Fruit fly (Drosophila melanogaster) whole organism, embryonic: Measurements from ENCODE around the gene Iris.

Experiments used
- ATbp ChIP-seq: fragments of 200-800 bp; sonication (Bioruptor generic); optimal IDR thresholded peaks from 2 replicates; lab custom pipeline; 2017; ENCODE audit warnings: missing biosample characterization, mild to moderate bottlenecking, missing genetic modification characterization, missing genetic modification reagents
- Adf1 ChIP-seq: fragments of 200-800 bp; sonication (Bioruptor generic); IDR thresholded peaks from 2 replicates; pipeline ENCODE4 v1.3.6; 2022; ENCODE audit warnings: missing biosample characterization, missing genetic modification characterization
- Antp ChIP-seq: fragments of 200-800 bp; sonication (Bioruptor generic); optimal IDR thresholded peaks from 3 replicates; lab custom pipeline; 2016; ENCODE audit warnings: missing biosample characterization, missing genetic modification characterization
- Awh ChIP-seq: fragments of 200-800 bp; sonication (Bioruptor generic); IDR thresholded peaks from 2 replicates; pipeline ENCODE4, ENCODE4 v1.3.6; 2022; ENCODE audit warnings: missing biosample characterization, missing genetic modification characterization
- Blimp-1 ChIP-seq: fragments of 200-800 bp; sonication (Bioruptor generic); optimal IDR thresholded peaks from 3 replicates; lab custom pipeline; 2018; ENCODE audit warnings: missing biosample characterization, missing genetic modification characterization, mild to moderate bottlenecking, moderate library complexity, missing genetic modification reagents
- Bteb2 ChIP-seq: fragments of 200-800 bp; sonication (Bioruptor generic); optimal IDR thresholded peaks from 2 replicates; lab custom pipeline; 2016; ENCODE audit warnings: missing biosample characterization, missing genetic modification characterization
- CG11085 ChIP-seq: fragments of 200-800 bp; sonication (Bioruptor generic); IDR thresholded peaks from 2 replicates; pipeline ENCODE4 v1.3.6; 2022; ENCODE audit warnings: missing biosample characterization, missing genetic modification characterization
- CG11560 ChIP-seq: fragments of 200-800 bp; sonication (Bioruptor generic); IDR thresholded peaks from 3 replicates; pipeline ENCODE4 v1.3.6; 2022; ENCODE audit warnings: missing biosample characterization, missing genetic modification characterization
- CG12071 ChIP-seq: fragments of 200-800 bp; sonication (Bioruptor generic); optimal IDR thresholded peaks from 3 replicates; lab custom pipeline; 2018; ENCODE audit warnings: missing biosample characterization, mild to moderate bottlenecking, missing genetic modification characterization
- CG12155 ChIP-seq: fragments of 200-800 bp; sonication (Bioruptor generic); optimal IDR thresholded peaks from 3 replicates; lab custom pipeline; 2016; ENCODE audit warnings: missing biosample characterization, missing genetic modification characterization
- CG13287 ChIP-seq: fragments of 200-800 bp; sonication (Bioruptor generic); IDR thresholded peaks from 2 replicates; pipeline ENCODE4 v1.3.6; 2022; ENCODE audit warnings: missing biosample characterization, missing genetic modification characterization; ENCODE audit not compliant: partially characterized antibody
- CG14050 ChIP-seq: fragments of 200-800 bp; sonication (Bioruptor generic); IDR thresholded peaks from 3 replicates; pipeline ENCODE4 v1.3.6; 2022; ENCODE audit warnings: missing biosample characterization, missing genetic modification characterization
- CG15269 ChIP-seq: fragments of 200-800 bp; sonication (Bioruptor generic); optimal IDR thresholded peaks from 2 replicates; lab custom pipeline; 2018; ENCODE audit warnings: missing biosample characterization, mild to moderate bottlenecking, missing genetic modification characterization, moderate library complexity
- CG15514 ChIP-seq: fragments of 200-800 bp; sonication (Bioruptor generic); optimal IDR thresholded peaks from 3 replicates; lab custom pipeline; 2017; ENCODE audit warnings: missing biosample characterization, missing genetic modification characterization, mild to moderate bottlenecking, moderate library complexity, missing genetic modification reagents
- CG17385 ChIP-seq: fragments of 200-800 bp; sonication (Bioruptor generic); optimal IDR thresholded peaks from 3 replicates; lab custom pipeline; 2018; ENCODE audit warnings: missing biosample characterization, mild to moderate bottlenecking, missing genetic modification characterization
- CG32772 ChIP-seq: fragments of 200-800 bp; sonication (Bioruptor generic); IDR thresholded peaks from 2 replicates; pipeline ENCODE4 v1.3.6; 2022; ENCODE audit warnings: missing biosample characterization, missing genetic modification characterization
- CG43689 ChIP-seq: fragments of 200-800 bp; sonication (Bioruptor generic); IDR thresholded peaks from 2 replicates; pipeline ENCODE4 v1.3.6; 2022; ENCODE audit warnings: missing biosample characterization, missing genetic modification characterization
- CG4424 ChIP-seq: fragments of 200-800 bp; sonication (Bioruptor generic); optimal IDR thresholded peaks from 3 replicates; lab custom pipeline; 2016; ENCODE audit warnings: missing biosample characterization, missing genetic modification characterization
- CG4730 ChIP-seq: fragments of 200-800 bp; sonication (Bioruptor generic); IDR thresholded peaks from 2 replicates; pipeline ENCODE4 v1.3.6; 2022; ENCODE audit warnings: missing biosample characterization, missing genetic modification characterization
- CG6175 ChIP-seq: fragments of 200-800 bp; sonication (Bioruptor generic); IDR thresholded peaks from 3 replicates; pipeline ENCODE4 v1.3.6; 2022; ENCODE audit warnings: missing biosample characterization, missing genetic modification characterization
- CG6254 ChIP-seq: fragments of 200-800 bp; sonication (Bioruptor generic); optimal IDR thresholded peaks from 3 replicates; lab custom pipeline; 2017; ENCODE audit warnings: mild to moderate bottlenecking, missing biosample characterization, missing genetic modification reagents, missing genetic modification characterization
- CG9876 ChIP-seq: fragments of 200-800 bp; sonication (Bioruptor generic); optimal IDR thresholded peaks from 2 replicates; lab custom pipeline; 2016; ENCODE audit warnings: missing biosample characterization, missing genetic modification characterization
- CG9932 ChIP-seq: fragments of 200-800 bp; sonication (Bioruptor generic); IDR thresholded peaks from 2 replicates; pipeline ENCODE4 v1.3.6; 2022; ENCODE audit warnings: missing biosample characterization, missing genetic modification characterization
- Doc3 ChIP-seq: fragments of 200-800 bp; sonication (Bioruptor generic); IDR thresholded peaks from 3 replicates; pipeline ENCODE4 v1.3.6; 2022; ENCODE audit warnings: missing biosample characterization, missing genetic modification characterization; ENCODE audit not compliant: partially characterized antibody
- Ets65A ChIP-seq: fragments of 200-800 bp; sonication (Bioruptor generic); peaks from one replicate; lab custom pipeline; 2016; ENCODE audit warnings: missing biosample characterization, missing genetic modification characterization
- Fer1 ChIP-seq: fragments of 200-800 bp; sonication (Bioruptor generic); optimal IDR thresholded peaks from 2 replicates; lab custom pipeline; 2017; ENCODE audit warnings: missing biosample characterization, mild to moderate bottlenecking, missing genetic modification characterization
- HmgZ ChIP-seq: fragments of 200-800 bp; sonication (Bioruptor generic); optimal IDR thresholded peaks from 2 replicates; lab custom pipeline; 2018; ENCODE audit warnings: missing biosample characterization, mild to moderate bottlenecking, missing genetic modification characterization
- Hr39 ChIP-seq: fragments of >200 bp; optimal IDR thresholded peaks from 2 replicates; lab custom pipeline; 2017
- Hr78 ChIP-seq, 2 experiments: fragments of 200-800 bp in 1 of 2; fragments of >200 bp in 1 of 2; sonication (Bioruptor generic) in 1 of 2; optimal IDR thresholded peaks; 2 replicates each; lab custom pipeline; 2017 to 2019; ENCODE audit warnings: missing biosample characterization in 2 of 2, missing genetic modification characterization in 2 of 2, mild to moderate bottlenecking in 1 of 2, moderate library complexity in 1 of 2
- Jarid2 ChIP-seq: fragments of 200-800 bp; sonication (Bioruptor generic); optimal IDR thresholded peaks from 3 replicates; lab custom pipeline; 2017; ENCODE audit warnings: mild to moderate bottlenecking, missing biosample characterization, missing genetic modification reagents, missing genetic modification characterization
- NFAT ChIP-seq: fragments of 200-800 bp; sonication (Bioruptor generic); IDR thresholded peaks from 2 replicates; pipeline ENCODE4 v1.3.6; 2022; ENCODE audit warnings: missing biosample characterization, missing genetic modification characterization
- Ravus ChIP-seq: fragments of 200-800 bp; sonication (Bioruptor generic); IDR thresholded peaks from 2 replicates; pipeline ENCODE4 v1.3.6; 2022; ENCODE audit warnings: missing biosample characterization, missing genetic modification characterization
- Rfx ChIP-seq: fragments of 200-800 bp; sonication (Bioruptor generic); IDR thresholded peaks from 2 replicates; pipeline ENCODE4 v1.3.6; 2022; ENCODE audit warnings: missing biosample characterization, missing genetic modification characterization
- Side ChIP-seq: fragments of 200-800 bp; sonication (Bioruptor generic); optimal IDR thresholded peaks from 2 replicates; lab custom pipeline; 2016; ENCODE audit warnings: missing biosample characterization, missing genetic modification characterization
- Spps ChIP-seq: fragments of 200-800 bp; sonication (Bioruptor generic); optimal IDR thresholded peaks from 2 replicates; lab custom pipeline; 2018; ENCODE audit warnings: missing biosample characterization, mild to moderate bottlenecking, missing genetic modification characterization
- chinmo ChIP-seq: fragments of 200-800 bp; sonication (Bioruptor generic); IDR thresholded peaks from 4 replicates; pipeline ENCODE4 v1.3.6; 2022; ENCODE audit warnings: missing biosample characterization, missing genetic modification characterization; ENCODE audit not compliant: partially characterized antibody
- fd64A ChIP-seq: fragments of 200-800 bp; sonication (Bioruptor generic); optimal IDR thresholded peaks from 3 replicates; lab custom pipeline; 2018; ENCODE audit warnings: missing biosample characterization, mild to moderate bottlenecking, missing genetic modification characterization
- ind ChIP-seq: fragments of 200-800 bp; sonication (Bioruptor generic); optimal IDR thresholded peaks from 3 replicates; lab custom pipeline; 2016; ENCODE audit warnings: missing biosample characterization, missing genetic modification characterization
- lmd ChIP-seq: fragments of 200-800 bp; sonication (Bioruptor generic); IDR thresholded peaks from 2 replicates; pipeline ENCODE4 v1.3.6; 2022; ENCODE audit warnings: missing biosample characterization, missing genetic modification characterization
- lov ChIP-seq, 2 experiments: fragments of 200-800 bp in 1 of 2; fragments of >200 bp in 1 of 2; sonication (Bioruptor generic) in 1 of 2; IDR thresholded peaks in 1 of 2; optimal IDR thresholded peaks in 1 of 2; 2 replicates in 1 of 2; 3 replicates in 1 of 2; pipeline versions ENCODE4 v1.3.6 to Lab custom; 2017 to 2022; ENCODE audit warnings: missing biosample characterization in 1 of 2, missing genetic modification characterization in 1 of 2
- mld ChIP-seq: fragments of 200-800 bp; sonication (Bioruptor generic); IDR thresholded peaks from 3 replicates; pipeline ENCODE4 v1.3.6; 2022; ENCODE audit warnings: missing biosample characterization, missing genetic modification characterization; ENCODE audit not compliant: partially characterized antibody
- pita ChIP-seq: fragments of 200-800 bp; sonication (Bioruptor generic); optimal IDR thresholded peaks from 2 replicates; lab custom pipeline; 2017; ENCODE audit warnings: missing biosample characterization, mild to moderate bottlenecking, missing genetic modification characterization
- repo ChIP-seq: fragments of 200-800 bp; sonication (Bioruptor generic); optimal IDR thresholded peaks from 2 replicates; lab custom pipeline; 2016; ENCODE audit warnings: missing biosample characterization, missing genetic modification characterization
- run ChIP-seq: fragments of 200-800 bp; sonication (Bioruptor generic); optimal IDR thresholded peaks from 3 replicates; lab custom pipeline; 2018; ENCODE audit warnings: missing biosample characterization, mild to moderate bottlenecking, missing genetic modification characterization
- schlank ChIP-seq: fragments of 200-800 bp; sonication (Bioruptor generic); optimal IDR thresholded peaks from 2 replicates; lab custom pipeline; 2018; ENCODE audit warnings: missing biosample characterization, mild to moderate bottlenecking, missing genetic modification characterization
- seq ChIP-seq: fragments of 200-800 bp; sonication (Bioruptor generic); IDR thresholded peaks from 2 replicates; pipeline ENCODE4 v1.3.6; 2022; ENCODE audit warnings: missing biosample characterization, missing genetic modification characterization
- sim ChIP-seq: fragments of 200-800 bp; sonication (Bioruptor generic); IDR thresholded peaks from 2 replicates; pipeline ENCODE4 v1.3.6; 2022; ENCODE audit warnings: missing biosample characterization, missing genetic modification characterization
- sisA ChIP-seq: fragments of 200-800 bp; sonication (Bioruptor generic); IDR thresholded peaks from 2 replicates; pipeline ENCODE4 v1.3.6; 2022; ENCODE audit warnings: missing biosample characterization, missing genetic modification characterization
- tap ChIP-seq: fragments of 200-800 bp; optimal IDR thresholded peaks from 3 replicates; lab custom pipeline; 2019; ENCODE audit warnings: missing biosample characterization, mild to moderate bottlenecking, missing genetic modification characterization, moderate library complexity
- trh ChIP-seq: fragments of 200-800 bp; sonication (Bioruptor generic); optimal IDR thresholded peaks from 2 replicates; lab custom pipeline; 2016; ENCODE audit warnings: missing biosample characterization, missing genetic modification characterization
- z ChIP-seq: fragments of 200-800 bp; sonication (Bioruptor generic); IDR thresholded peaks from 3 replicates; pipeline ENCODE4 v1.3.6; 2022; ENCODE audit warnings: missing biosample characterization, missing genetic modification characterization
- zen2 ChIP-seq: fragments of 200-800 bp; sonication (Bioruptor generic); IDR thresholded peaks from 3 replicates; pipeline ENCODE4 v1.3.6; 2022; ENCODE audit warnings: missing biosample characterization, missing genetic modification characterization; ENCODE audit not compliant: partially characterized antibody

Gene Iris

dm6 chr2L:1082668-1083067, 51.2 kb downstream of the Iris start:
- TF ChIP-seq Doc3 (GFP tag; lab: Robert Waterston, UW) (0 out of 3 replicates have a peak, but pooled peaks have one; percentile 10), zen2 (GFP tag; lab: Robert Waterston, UW) (no peak), chinmo (GFP tag; lab: Robert Waterston, UW) (0 out of 4 replicates have a peak, but pooled peaks have one; percentile 62), Awh (GFP tag; lab: Robert Waterston, UW) (no peak), Bteb2 (GFP tag; lab: Kevin White, UChicago) (no peak), CG13287 (GFP tag; lab: Robert Waterston, UW) (peak; percentile 29; the same call in 1 of the 2 replicates), CG17385 (GFP tag; lab: Kevin White, UChicago) (no peak), HmgZ (tag; lab: Kevin White, UChicago) (no peak), mld (GFP tag; lab: Robert Waterston, UW) (no peak), Fer1 (GFP tag; lab: Kevin White, UChicago) (no peak), lmd (GFP tag; lab: Robert Waterston, UW) (no peak), CG9932 (GFP tag; lab: Robert Waterston, UW) (no peak), ATbp (GFP tag; lab: Kevin White, UChicago) (no peak), Hr39 (lab: Kevin White, UChicago) (no peak), CG43689 (GFP tag; lab: Robert Waterston, UW) (no peak), CG11085 (GFP tag; lab: Robert Waterston, UW) (no peak), Antp (GFP tag; lab: Kevin White, UChicago) (no peak), sim (no peak), ind (GFP tag; lab: Kevin White, UChicago) (no peak), Ets65A (no peak), repo (GFP tag; lab: Kevin White, UChicago) (no peak), CG15514 (GFP tag; lab: Kevin White, UChicago) (no peak), CG12155 (no peak), CG32772 (GFP tag; lab: Robert Waterston, UW) (no peak), schlank (tag; lab: Kevin White, UChicago) (no peak), CG9876 (no peak), CG11560 (tag; lab: Robert Waterston, UW) (no peak), CG6254 (GFP tag; lab: Kevin White, UChicago) (no peak), CG12071 (GFP tag; lab: Kevin White, UChicago) (no peak), CG15269 (tag; lab: Kevin White, UChicago) (no peak), lov (optimal IDR thresholded peaks at IDR 0.05; lab: Kevin White, UChicago) (no peak), lov (GFP tag; IDR thresholded peaks at IDR 0.05; lab: Robert Waterston, UW) (no peak), Adf1 (GFP tag; lab: Robert Waterston, UW) (peak; percentile 85), Spps (tag; lab: Kevin White, UChicago) (no peak), Rfx (GFP tag; lab: Robert Waterston, UW) (no peak), Ravus (GFP tag; lab: Robert Waterston, UW) (no peak), tap (tag; lab: Kevin White, UChicago) (no peak), Hr78 (GFP tag; optimal IDR thresholded peaks at IDR 0.05; lab: Kevin White, UChicago) (no peak), trh (GFP tag; lab: Kevin White, UChicago) (no peak), CG4424 (GFP tag; lab: Kevin White, UChicago) (no peak), Jarid2 (GFP tag; lab: Kevin White, UChicago) (no peak), Side (GFP tag; lab: Kevin White, UChicago) (no peak), sisA (GFP tag; lab: Robert Waterston, UW) (no peak), CG14050 (GFP tag; lab: Robert Waterston, UW) (no peak), run (tag; lab: Kevin White, UChicago) (no peak), pita (no peak), CG4730 (no peak), NFAT (no peak), seq (no peak), z (GFP tag; lab: Robert Waterston, UW) (peak; percentile 93), CG6175 (no peak), Blimp-1 (no peak), fd64A (GFP tag; lab: Kevin White, UChicago) (no peak)
